Worm (Caenorhabditis elegans): ENCODE data around the gene num-1.

- TF ChIP-seq mep-1 (tag; optimal IDR thresholded peaks at IDR 0.05) (peak; percentile 19), tag-97 (GFP tag; IDR thresholded peaks at IDR 0.05) (no peak), nhr-10 (tag; optimal IDR thresholded peaks at IDR 0.05) (no peak), D1046.2 (GFP tag; IDR thresholded peaks at IDR 0.05) (no peak)
Observed at ce11 chrV:20832554-20832963, 2.9 kb downstream of the num-1 start.
